Fruit fly (Drosophila melanogaster): ENCODE measurements around the gene Gr5a.

Gene Gr5a

dm6 chrX:5724744-5725185, 44.3 kb downstream of the Gr5a start (continued):
- TF ChIP-seq Smox (GFP tag; optimal IDR thresholded peaks at IDR 0.05), result peak; percentile 55
- peak; percentile 84 for TF ChIP-seq CG11294 (GFP tag; IDR thresholded peaks at IDR 0.05)
- peak; percentile 73 for TF ChIP-seq CG1621 (tag; optimal IDR thresholded peaks at IDR 0.05)
- peak; percentile 58 for TF ChIP-seq dsx (GFP tag; optimal IDR thresholded peaks at IDR 0.05; ENCODE audit: poor library complexity, severe bottlenecking)
- TF ChIP-seq fd85E (GFP tag; optimal IDR thresholded peaks at IDR 0.05), result peak; percentile 34
- TF ChIP-seq CG10669 (GFP tag; optimal IDR thresholded peaks at IDR 0.05), result peak; percentile 80
- peak; percentile 75 for TF ChIP-seq CG34406 (GFP tag; optimal IDR thresholded peaks at IDR 0.05)
- peak; percentile 78 for TF ChIP-seq topi (GFP tag; optimal IDR thresholded peaks at IDR 0.05)
- peak; percentile 91 for TF ChIP-seq Lpt (GFP tag; optimal IDR thresholded peaks at IDR 0.05)
- TF ChIP-seq Blimp-1 (GFP tag; optimal IDR thresholded peaks at IDR 0.05), result no peak
- TF ChIP-seq dac (GFP tag; optimal IDR thresholded peaks at IDR 0.05), result peak; percentile 88
- peak; percentile 88 for TF ChIP-seq Gug (GFP tag; IDR thresholded peaks at IDR 0.05)
- peak; percentile 96 for TF ChIP-seq Eip78C (GFP tag)
- peak; percentile 73 for TF ChIP-seq Sox15 (GFP tag; optimal IDR thresholded peaks at IDR 0.05)
- no peak for TF ChIP-seq CG6854 (GFP tag; optimal IDR thresholded peaks at IDR 0.05)
- TF ChIP-seq achi (GFP tag; optimal IDR thresholded peaks at IDR 0.05), result peak; percentile 87
- TF ChIP-seq CG11762 (GFP tag; optimal IDR thresholded peaks at IDR 0.05; ENCODE audit: insufficient read depth), result peak; percentile 80
- peak; percentile 87 for TF ChIP-seq CG3032 (tag; optimal IDR thresholded peaks at IDR 0.05)
